Worm (Caenorhabditis elegans) whole organism, L1 larva: ENCODE data around the gene F59D12.3.

Source experiments
- ama-1 ChIP-seq: fragments of 150-350 bp; optimal IDR thresholded peaks from 2 replicates; lab custom pipeline; 2014
- blmp-1 ChIP-seq: fragments of 150-350 bp; optimal IDR thresholded peaks from 2 replicates; lab custom pipeline; 2014; ENCODE audit warnings: missing biosample characterization, missing genetic modification characterization
- lin-39 ChIP-seq: fragments of 150-350 bp; optimal IDR thresholded peaks from 2 replicates; lab custom pipeline; 2014; ENCODE audit warnings: missing biosample characterization, missing genetic modification reagents, missing genetic modification characterization
- lir-3 ChIP-seq: sonication (generic microtip); optimal IDR thresholded peaks from 2 replicates; lab custom pipeline; 2016; ENCODE audit warnings: mild to moderate bottlenecking, missing genetic modification characterization, moderate library complexity, missing compliant biosample characterization; ENCODE audit not compliant: poor library complexity
- pqm-1 ChIP-seq: sonication (generic microtip); optimal IDR thresholded peaks from 3 replicates; lab custom pipeline; 2017; ENCODE audit warnings: missing biosample characterization, missing genetic modification characterization
- zag-1 ChIP-seq: fragments of 150-350 bp; optimal IDR thresholded peaks from 2 replicates; lab custom pipeline; 2014; ENCODE audit warnings: missing biosample characterization, missing genetic modification characterization
- ztf-11 ChIP-seq, 2 experiments: sonication (generic microtip); optimal IDR thresholded peaks; 2 replicates each; lab custom pipeline; 2016 to 2017; ENCODE audit warnings: missing genetic modification characterization in 2 of 2, missing biosample characterization in 1 of 2, missing compliant biosample characterization in 1 of 2

- TF ChIP-seq lir-3 (peak; percentile 45), zag-1 (no peak), blmp-1 (tag; lab: Kevin White, UChicago) (no peak), ama-1 (no peak), pqm-1 (no peak), lin-39 (peak; percentile 98), ztf-11 (tag; optimal IDR thresholded peaks at IDR 0.05; lab: Kevin White, UChicago) (no peak)
These were observed 50.8 kb downstream of the F59D12.3 start for ce11 chrX:15599925-15600324.
